Fruit fly (Drosophila melanogaster) whole organism, embryonic: ENCODE results near the gene CG43255.
A peak's percentile ranks its signal among the peaks of the same experiment; 100 is the strongest.

Experiments used
- Adf1 ChIP-seq: fragments of 200-800 bp; sonication (Bioruptor generic); IDR thresholded peaks from 2 replicates; pipeline ENCODE4 v1.3.6; 2022; ENCODE audit warnings: missing biosample characterization, missing genetic modification characterization
- Atf6 ChIP-seq: fragments of 200-800 bp; sonication (Bioruptor generic); IDR thresholded peaks from 2 replicates; pipeline ENCODE4 v1.3.6; 2022; ENCODE audit warnings: missing biosample characterization, missing genetic modification characterization
- Bgb ChIP-seq: fragments of 200-800 bp; sonication (Bioruptor generic); IDR thresholded peaks from 2 replicates; pipeline ENCODE4 v1.3.6; 2022; ENCODE audit warnings: missing biosample characterization, missing genetic modification characterization; ENCODE audit not compliant: partially characterized antibody
- CG10321 ChIP-seq: fragments of 200-800 bp; sonication (Bioruptor generic); IDR thresholded peaks from 2 replicates; pipeline ENCODE4 v1.3.6; 2022; ENCODE audit warnings: missing biosample characterization, missing genetic modification characterization
- CG10543 ChIP-seq: fragments of 200-800 bp; sonication (Bioruptor generic); optimal IDR thresholded peaks from 3 replicates; lab custom pipeline; 2017; ENCODE audit warnings: missing biosample characterization, mild to moderate bottlenecking, missing genetic modification characterization, moderate library complexity
- CG11723 ChIP-seq: fragments of 200-800 bp; sonication (Bioruptor generic); optimal IDR thresholded peaks from 2 replicates; lab custom pipeline; 2017; ENCODE audit warnings: missing biosample characterization, mild to moderate bottlenecking, missing genetic modification characterization
- CG13894 ChIP-seq: fragments of 200-800 bp; sonication (Bioruptor generic); optimal IDR thresholded peaks from 3 replicates; lab custom pipeline; 2018; ENCODE audit warnings: missing biosample characterization, mild to moderate bottlenecking, missing genetic modification characterization, moderate library complexity
- CG15514 ChIP-seq: fragments of 200-800 bp; sonication (Bioruptor generic); optimal IDR thresholded peaks from 3 replicates; lab custom pipeline; 2017; ENCODE audit warnings: missing biosample characterization, missing genetic modification characterization, mild to moderate bottlenecking, moderate library complexity, missing genetic modification reagents
- CG16813 ChIP-seq: fragments of 200-800 bp; sonication (Bioruptor generic); IDR thresholded peaks from 3 replicates; pipeline ENCODE4 v1.3.6; 2022; ENCODE audit warnings: missing biosample characterization, missing genetic modification characterization; ENCODE audit not compliant: partially characterized antibody
- CG16815 ChIP-seq: fragments of 200-800 bp; sonication (Bioruptor generic); optimal IDR thresholded peaks from 3 replicates; lab custom pipeline; 2017; ENCODE audit warnings: missing biosample characterization, mild to moderate bottlenecking, missing genetic modification characterization
- CG1832 ChIP-seq: fragments of 200-800 bp; sonication (Bioruptor generic); optimal IDR thresholded peaks from 2 replicates; lab custom pipeline; 2017; ENCODE audit warnings: missing biosample characterization, mild to moderate bottlenecking, missing genetic modification characterization, inconsistent platforms
- CG4404 ChIP-seq: fragments of 200-800 bp; sonication (Bioruptor generic); IDR thresholded peaks from 2 replicates; pipeline ENCODE4 v1.3.6; 2022; ENCODE audit warnings: missing biosample characterization, missing genetic modification characterization
- CG7556 ChIP-seq: fragments of 200-800 bp; sonication (Bioruptor generic); optimal IDR thresholded peaks from 2 replicates; lab custom pipeline; 2017; ENCODE audit warnings: missing biosample characterization, mild to moderate bottlenecking, missing genetic modification characterization
- CG7839 ChIP-seq: fragments of 200-800 bp; sonication (Bioruptor generic); optimal IDR thresholded peaks from 3 replicates; lab custom pipeline; 2018; ENCODE audit warnings: missing biosample characterization, mild to moderate bottlenecking, missing genetic modification characterization, moderate library complexity
- CG8478 ChIP-seq: fragments of >200 bp; optimal IDR thresholded peaks from 2 replicates; lab custom pipeline; 2018
- CG9609 ChIP-seq: fragments of 200-800 bp; sonication (Bioruptor generic); optimal IDR thresholded peaks from 3 replicates; lab custom pipeline; 2016; ENCODE audit warnings: missing biosample characterization, missing genetic modification characterization
- Chrac-16 ChIP-seq: fragments of 200-800 bp; sonication (Bioruptor generic); optimal IDR thresholded peaks from 3 replicates; lab custom pipeline; 2016; ENCODE audit warnings: missing biosample characterization, missing genetic modification characterization
- CkIIα-i1 ChIP-seq: fragments of 200-800 bp; sonication (Bioruptor generic); IDR thresholded peaks from 2 replicates; pipeline ENCODE4 v1.3.6; 2022; ENCODE audit warnings: missing biosample characterization, missing genetic modification characterization
- Ets65A ChIP-seq: fragments of 200-800 bp; sonication (Bioruptor generic); peaks from one replicate; lab custom pipeline; 2016; ENCODE audit warnings: missing biosample characterization, missing genetic modification characterization
- Ets97D ChIP-seq: fragments of 200-800 bp; sonication (Bioruptor generic); optimal IDR thresholded peaks from 3 replicates; lab custom pipeline; 2016; ENCODE audit warnings: missing biosample characterization, missing genetic modification characterization
- HLH54F ChIP-seq: fragments of 200-800 bp; sonication (Bioruptor generic); optimal IDR thresholded peaks from 3 replicates; lab custom pipeline; 2016; ENCODE audit warnings: missing biosample characterization, missing genetic modification characterization
- HLHmδ ChIP-seq: fragments of 200-800 bp; sonication (Bioruptor generic); optimal IDR thresholded peaks from 2 replicates; lab custom pipeline; 2018; ENCODE audit warnings: missing biosample characterization, mild to moderate bottlenecking, missing genetic modification characterization, moderate library complexity
- Hand ChIP-seq: fragments of 200-800 bp; sonication (Bioruptor generic); optimal IDR thresholded peaks from 2 replicates; lab custom pipeline; 2017; ENCODE audit warnings: mild to moderate bottlenecking, missing biosample characterization, missing genetic modification reagents, missing genetic modification characterization
- Jarid2 ChIP-seq: fragments of 200-800 bp; sonication (Bioruptor generic); optimal IDR thresholded peaks from 3 replicates; lab custom pipeline; 2017; ENCODE audit warnings: mild to moderate bottlenecking, missing biosample characterization, missing genetic modification reagents, missing genetic modification characterization
- Kr ChIP-seq: fragments of 200-800 bp; sonication (Bioruptor generic); optimal IDR thresholded peaks from 2 replicates; lab custom pipeline; 2017; ENCODE audit warnings: missing biosample characterization, mild to moderate bottlenecking, missing genetic modification characterization
- MBD-R2 ChIP-seq: fragments of 200-800 bp; sonication (Bioruptor generic); IDR thresholded peaks from 2 replicates; pipeline ENCODE4 v1.3.6; 2022; ENCODE audit warnings: missing biosample characterization, missing genetic modification characterization
- NC2α ChIP-seq: fragments of 200-800 bp; sonication (Bioruptor generic); optimal IDR thresholded peaks from 2 replicates; lab custom pipeline; 2016; ENCODE audit warnings: missing biosample characterization, missing genetic modification characterization
- Nf-YB ChIP-seq: fragments of 200-800 bp; sonication (Bioruptor generic); optimal IDR thresholded peaks from 3 replicates; lab custom pipeline; 2019; ENCODE audit warnings: missing biosample characterization, mild to moderate bottlenecking, missing genetic modification characterization, moderate library complexity
- Opbp ChIP-seq: fragments of 200-800 bp; sonication (Bioruptor generic); IDR thresholded peaks from 3 replicates; pipeline ENCODE4 v1.3.6; 2022; ENCODE audit warnings: missing biosample characterization, missing genetic modification characterization; ENCODE audit not compliant: partially characterized antibody
- Six4 ChIP-seq: fragments of 200-800 bp; sonication (Bioruptor generic); optimal IDR thresholded peaks from 2 replicates; lab custom pipeline; 2016; ENCODE audit warnings: missing biosample characterization, missing genetic modification characterization
- Sox100B ChIP-seq: fragments of 200-800 bp; sonication (Bioruptor generic); optimal IDR thresholded peaks from 3 replicates; lab custom pipeline; 2018; ENCODE audit warnings: missing biosample characterization, mild to moderate bottlenecking, missing genetic modification characterization
- Sox102F ChIP-seq: fragments of 200-800 bp; sonication (Bioruptor generic); optimal IDR thresholded peaks from 2 replicates; lab custom pipeline; 2018; ENCODE audit warnings: missing biosample characterization, mild to moderate bottlenecking, missing genetic modification characterization, moderate library complexity
- corto ChIP-seq: fragments of 200-800 bp; sonication (Bioruptor generic); optimal IDR thresholded peaks from 2 replicates; lab custom pipeline; 2016; ENCODE audit warnings: missing biosample characterization, mild to moderate bottlenecking, missing genetic modification characterization, moderate library complexity
- gce ChIP-seq: fragments of 200-800 bp; sonication (Bioruptor generic); IDR thresholded peaks from 3 replicates; pipeline ENCODE4 v1.3.6; 2022; ENCODE audit warnings: missing biosample characterization, missing genetic modification characterization
- kay ChIP-seq: fragments of 200-800 bp; sonication (Bioruptor generic); optimal IDR thresholded peaks from 2 replicates; lab custom pipeline; 2016; ENCODE audit warnings: missing biosample characterization, missing genetic modification characterization
- ken ChIP-seq: fragments of 200-800 bp; sonication (Bioruptor generic); IDR thresholded peaks from 3 replicates; pipeline ENCODE4 v1.3.6; 2022; ENCODE audit warnings: missing biosample characterization, missing genetic modification characterization
- lab ChIP-seq: fragments of 200-800 bp; sonication (Bioruptor generic); optimal IDR thresholded peaks from 3 replicates; lab custom pipeline; 2017; ENCODE audit warnings: missing biosample characterization, missing genetic modification characterization, mild to moderate bottlenecking, moderate library complexity, missing genetic modification reagents
- maf-S ChIP-seq: fragments of 200-800 bp; sonication (Bioruptor generic); optimal IDR thresholded peaks from 2 replicates; lab custom pipeline; 2016; ENCODE audit warnings: missing biosample characterization, missing genetic modification characterization
- psq ChIP-seq: fragments of 200-800 bp; sonication (Bioruptor generic); optimal IDR thresholded peaks from 2 replicates; lab custom pipeline; 2017; ENCODE audit warnings: missing biosample characterization, missing genetic modification characterization
- scrt ChIP-seq: fragments of 200-800 bp; sonication (Bioruptor generic); optimal IDR thresholded peaks from 2 replicates; lab custom pipeline; 2018; ENCODE audit warnings: missing biosample characterization, mild to moderate bottlenecking, missing genetic modification characterization, moderate library complexity
- slbo ChIP-seq: fragments of 200-800 bp; sonication (Bioruptor generic); IDR thresholded peaks from 2 replicates; pipeline ENCODE4 v1.3.6; 2022; ENCODE audit warnings: missing biosample characterization, missing genetic modification characterization
- slou ChIP-seq: fragments of 200-800 bp; sonication (Bioruptor generic); optimal IDR thresholded peaks from 3 replicates; lab custom pipeline; 2016; ENCODE audit warnings: missing biosample characterization, missing genetic modification characterization
- so ChIP-seq: fragments of 200-800 bp; sonication (Bioruptor generic); IDR thresholded peaks from 3 replicates; pipeline ENCODE4 v1.3.6; 2022; ENCODE audit warnings: missing biosample characterization, missing genetic modification characterization
- sob ChIP-seq: fragments of 200-800 bp; sonication (Bioruptor generic); IDR thresholded peaks from 2 replicates; pipeline ENCODE4 v1.3.6; 2022; ENCODE audit warnings: missing biosample characterization, missing genetic modification characterization
- sr ChIP-seq: fragments of 200-800 bp; sonication (Bioruptor generic); IDR thresholded peaks from 3 replicates; pipeline ENCODE4 v1.3.6; 2022; ENCODE audit warnings: missing biosample characterization, missing genetic modification characterization
- stc ChIP-seq: fragments of 200-800 bp; sonication (Bioruptor generic); IDR thresholded peaks from 2 replicates; pipeline ENCODE4 v1.3.6; 2022; ENCODE audit warnings: missing biosample characterization, missing genetic modification characterization
- tll ChIP-seq, 2 experiments: fragments of 200-800 bp in 1 of 2; fragments of >200 bp in 1 of 2; sonication (Bioruptor generic) in 1 of 2; optimal IDR thresholded peaks; 2 replicates each; lab custom pipeline; 2017 to 2019; ENCODE audit warnings: missing biosample characterization in 2 of 2, missing genetic modification characterization in 2 of 2, mild to moderate bottlenecking in 1 of 2, moderate library complexity in 1 of 2
- trh ChIP-seq: fragments of 200-800 bp; sonication (Bioruptor generic); optimal IDR thresholded peaks from 2 replicates; lab custom pipeline; 2016; ENCODE audit warnings: missing biosample characterization, missing genetic modification characterization
- tx ChIP-seq: fragments of 200-800 bp; sonication (Bioruptor generic); optimal IDR thresholded peaks from 2 replicates; lab custom pipeline; 2016; ENCODE audit warnings: missing biosample characterization, missing genetic modification characterization
- unpg ChIP-seq: fragments of 200-800 bp; sonication (Bioruptor generic); optimal IDR thresholded peaks from 3 replicates; lab custom pipeline; 2018; ENCODE audit warnings: missing biosample characterization, mild to moderate bottlenecking, missing genetic modification characterization, moderate library complexity
- yki ChIP-seq: fragments of >200 bp; optimal IDR thresholded peaks from 3 replicates; lab custom pipeline; 2018

CG43255 gene

dm6 chrX:8924778-8925177 is 1.0 kb downstream of the CG43255 start:
- TF ChIP-seq maf-S (GFP tag; lab: Kevin White, UChicago) (no peak), Chrac-16 (GFP tag; lab: Kevin White, UChicago) (no peak), Jarid2 (peak; percentile 13), trh (no peak), HLH54F (GFP tag; lab: Kevin White, UChicago) (no peak), Ets97D (GFP tag; lab: Kevin White, UChicago) (peak; percentile 17), CG7556 (GFP tag; lab: Kevin White, UChicago) (no peak), CG10543 (peak; percentile 11), Sox100B (GFP tag; lab: Kevin White, UChicago) (no peak), Bgb (no peak), gce (GFP tag; lab: Robert Waterston, UW) (no peak), Six4 (GFP tag; lab: Kevin White, UChicago) (no peak), Opbp (GFP tag; lab: Robert Waterston, UW) (0 out of 3 replicates have a peak, but pooled peaks have one; percentile 16), CG16815 (GFP tag; lab: Kevin White, UChicago) (no peak), CG4404 (no peak), CG15514 (GFP tag; lab: Kevin White, UChicago) (peak; percentile 23), Nf-YB (peak; percentile 46), Adf1 (GFP tag; lab: Robert Waterston, UW) (0 out of 2 replicates have a peak, but pooled peaks have one; percentile 27), corto (GFP tag; lab: Kevin White, UChicago) (no peak), CG1832 (GFP tag; lab: Kevin White, UChicago) (peak; percentile 87), HLHmδ (GFP tag; lab: Kevin White, UChicago) (no peak), psq (no peak), unpg (GFP tag; lab: Kevin White, UChicago) (no peak), CG11723 (GFP tag; lab: Kevin White, UChicago) (no peak), CG7839 (no peak), slbo (GFP tag; lab: Robert Waterston, UW) (peak; percentile 32; the same call in 1 of the 2 replicates), CG8478 (lab: Kevin White, UChicago) (peak; percentile 89), CG10321 (GFP tag; lab: Robert Waterston, UW) (peak; percentile 75), slou (no peak), CG13894 (tag; lab: Kevin White, UChicago) (peak; percentile 24), CkIIα-i1 (GFP tag; lab: Robert Waterston, UW) (no peak), Atf6 (0 out of 2 replicates have a peak, but pooled peaks have one; percentile 16), CG16813 (GFP tag; lab: Robert Waterston, UW) (0 out of 3 replicates have a peak, but pooled peaks have one; percentile 18), ken (GFP tag; lab: Robert Waterston, UW) (no peak; the same call in 2 of the 3 replicates), Hand (GFP tag; lab: Kevin White, UChicago) (peak; percentile 34), yki (lab: Kevin White, UChicago) (no peak), NC2α (peak; percentile 14), sr (GFP tag; lab: Robert Waterston, UW) (peak; percentile 96), stc (GFP tag; lab: Robert Waterston, UW) (no peak), CG9609 (GFP tag; lab: Kevin White, UChicago) (no peak), Kr (GFP tag; lab: Kevin White, UChicago) (no peak), scrt (GFP tag; lab: Kevin White, UChicago) (peak; percentile 98), Ets65A (GFP tag; lab: Kevin White, UChicago) (peak; percentile 84), tx (GFP tag; lab: Kevin White, UChicago) (no peak), tll (GFP tag; optimal IDR thresholded peaks at IDR 0.05; lab: Kevin White, UChicago) (peak in 1 of 2 experiments; percentile 12), Sox102F (GFP tag; lab: Kevin White, UChicago) (no peak), MBD-R2 (GFP tag; lab: Robert Waterston, UW) (no peak), kay (no peak), so (peak; percentile 53; the same call in 1 of the 3 replicates), sob (0 out of 2 replicates have a peak, but pooled peaks have one; percentile 13), lab (GFP tag; lab: Kevin White, UChicago) (peak; percentile 15)
